Fruit fly (Drosophila melanogaster) whole organism, adult: ENCODE measurements around the gene Cyp12a4.

ENCODE experiments used
- CG11617 ChIP-seq: fragments of 200-800 bp; sonication (Bioruptor generic); optimal IDR thresholded peaks from 2 replicates; lab custom pipeline; 2017; ENCODE audit warnings: mild to moderate bottlenecking, missing biosample characterization, missing genetic modification reagents, missing genetic modification characterization
- CG14711 ChIP-seq: fragments of 200-800 bp; sonication (Bioruptor generic); optimal IDR thresholded peaks from 2 replicates; lab custom pipeline; 2018; ENCODE audit warnings: missing biosample characterization, mild to moderate bottlenecking, missing genetic modification characterization, moderate library complexity
- CG33017 ChIP-seq: fragments of 200-800 bp; sonication (Bioruptor generic); optimal IDR thresholded peaks from 2 replicates; lab custom pipeline; 2018; ENCODE audit warnings: missing biosample characterization, mild to moderate bottlenecking, missing genetic modification characterization, moderate library complexity
- CG7101 ChIP-seq: fragments of 200-800 bp; sonication (Bioruptor generic); optimal IDR thresholded peaks from 2 replicates; lab custom pipeline; 2018; ENCODE audit warnings: missing biosample characterization, mild to moderate bottlenecking, missing genetic modification characterization, moderate library complexity
- Crg-1 ChIP-seq: fragments of 200-800 bp; sonication (Bioruptor generic); optimal IDR thresholded peaks from 2 replicates; lab custom pipeline; 2016; ENCODE audit warnings: missing biosample characterization, missing genetic modification characterization
- bab1 ChIP-seq: fragments of 200-800 bp; sonication (Bioruptor generic); optimal IDR thresholded peaks from 3 replicates; lab custom pipeline; 2019; ENCODE audit warnings: missing biosample characterization, mild to moderate bottlenecking, missing genetic modification characterization, moderate library complexity
- cic ChIP-seq: fragments of 200-800 bp; sonication (Bioruptor generic); optimal IDR thresholded peaks from 2 replicates; lab custom pipeline; 2017; ENCODE audit warnings: missing biosample characterization, mild to moderate bottlenecking, missing genetic modification characterization, moderate library complexity
- cnc ChIP-seq, 2 experiments: fragments of >200 bp; optimal IDR thresholded peaks; 2 replicates each; lab custom pipeline; 2017
- kay ChIP-seq: fragments of 200-800 bp; sonication (Bioruptor generic); peaks from one replicate; lab custom pipeline; 2016; ENCODE audit warnings: missing biosample characterization, missing genetic modification characterization, borderline replicate concordance
- ovo ChIP-seq: fragments of 200-800 bp; sonication (Bioruptor generic); optimal IDR thresholded peaks from 2 replicates; lab custom pipeline; 2016; ENCODE audit warnings: missing biosample characterization, missing genetic modification characterization
- pad ChIP-seq: fragments of 200-800 bp; sonication (Bioruptor generic); optimal IDR thresholded peaks from 3 replicates; lab custom pipeline; 2017; ENCODE audit warnings: missing biosample characterization, missing genetic modification characterization, mild to moderate bottlenecking, moderate library complexity, missing genetic modification reagents

DNA sequence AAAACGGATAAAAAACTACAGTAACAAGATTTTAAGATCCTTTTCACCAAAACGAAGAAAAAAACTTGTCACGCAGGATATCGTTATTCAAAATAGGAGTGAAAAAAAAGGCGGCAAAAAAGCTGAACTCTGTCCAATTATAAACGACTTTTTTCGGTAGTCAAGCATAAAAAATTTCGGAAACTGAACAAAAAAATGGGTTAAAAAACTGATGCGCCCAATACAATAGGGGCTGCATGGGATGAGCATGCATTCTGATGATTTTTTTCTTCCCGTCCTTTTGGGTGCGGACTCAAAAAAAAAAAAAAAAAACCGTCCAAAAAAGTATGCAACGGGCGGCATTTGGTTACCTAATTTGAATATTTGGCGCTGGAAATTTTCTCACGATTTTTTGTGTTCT, 39.6 kb downstream of the Cyp12a4 start:
- TF ChIP-seq pad (GFP tag; lab: Kevin White, UChicago) (no peak), Crg-1 (GFP tag; lab: Kevin White, UChicago) (no peak), bab1 (GFP tag; lab: Kevin White, UChicago) (no peak), CG14711 (tag; lab: Kevin White, UChicago) (no peak), kay (no peak), CG33017 (tag; lab: Kevin White, UChicago) (no peak), CG11617 (GFP tag; lab: Kevin White, UChicago) (no peak), cnc (optimal IDR thresholded peaks at IDR 0.05; lab: Kevin White, UChicago) (no peak), ovo (GFP tag; lab: Kevin White, UChicago) (no peak), cic (GFP tag; lab: Kevin White, UChicago) (no peak), CG7101 (no peak)
